Worm (Caenorhabditis elegans) whole organism, mixed stage, embryonic: ENCODE results near the gene ttr-1.

Experiments
- blmp-1 ChIP-seq: fragments of 150-350 bp; optimal IDR thresholded peaks from 2 replicates; lab custom pipeline; 2014; ENCODE audit warnings: missing biosample characterization, missing genetic modification characterization
- hlh-1 ChIP-seq: fragments of 150-350 bp; optimal IDR thresholded peaks from 2 replicates; lab custom pipeline; 2014; ENCODE audit warnings: missing biosample characterization, missing genetic modification reagents, missing genetic modification characterization
- nhr-12 ChIP-seq: fragments of 150-350 bp; optimal IDR thresholded peaks from 2 replicates; lab custom pipeline; 2014; ENCODE audit warnings: missing biosample characterization, missing genetic modification characterization

DNA sequence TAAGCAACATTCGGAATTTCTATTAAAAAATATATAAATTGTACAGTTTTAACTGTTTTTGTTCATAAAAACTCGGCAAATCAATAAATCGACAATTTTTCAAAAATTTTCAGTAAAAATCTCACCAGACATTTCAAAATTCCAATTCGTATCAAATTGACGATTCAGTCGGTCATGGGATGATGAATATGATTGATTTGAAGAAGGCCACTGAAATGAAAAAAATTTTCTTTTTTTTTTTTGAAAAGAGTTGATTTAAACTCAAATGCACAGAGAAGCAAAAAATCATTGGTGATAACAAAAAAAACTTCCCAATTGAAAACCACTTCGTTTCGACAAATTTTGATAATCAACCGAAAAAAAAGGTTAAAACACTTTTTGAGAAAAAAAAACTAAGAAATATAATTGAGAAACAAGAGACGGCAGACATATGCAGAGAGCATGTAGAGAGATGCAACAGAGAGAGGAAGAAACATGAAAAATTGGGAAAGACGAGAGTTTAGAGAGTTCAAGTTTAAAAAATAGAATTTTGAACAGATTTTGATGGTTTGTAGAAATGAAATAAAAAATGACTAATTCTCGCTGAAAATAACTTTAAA is 25.1 kb upstream of the ttr-1 start:
- TF ChIP-seq blmp-1 (tag; lab: Kevin White, UChicago) (no peak), hlh-1 (no peak), nhr-12 (tag; lab: Kevin White, UChicago) (no peak)
